Fruit fly (Drosophila melanogaster): ENCODE results near the gene Cpr64Ad.

DNA sequence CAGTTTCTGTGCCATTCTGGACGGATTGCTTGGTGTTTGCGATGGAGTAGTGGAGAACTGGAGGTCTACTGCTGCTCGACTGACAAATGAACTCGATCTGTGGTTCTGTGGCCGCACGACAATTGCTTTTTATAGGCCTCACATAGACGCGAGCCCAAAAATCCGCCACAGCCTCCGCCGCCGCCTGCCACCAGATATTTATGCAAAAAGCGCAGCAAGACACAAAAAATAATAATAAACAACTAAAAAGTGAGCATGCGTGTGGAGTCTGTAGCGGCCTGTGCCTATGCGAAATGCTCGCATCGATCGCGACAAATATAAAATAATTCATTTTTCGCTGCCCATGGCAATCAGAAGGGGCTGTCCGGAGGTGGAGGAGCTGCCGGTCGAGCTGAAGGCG, 6.1 kb upstream of the Cpr64Ad start, which contains the start of gene Cpr64Aa:
- TF ChIP-seq gl (tag; optimal IDR thresholded peaks at IDR 0.05) = no peak
- no peak for TF ChIP-seq CG14655 (GFP tag; optimal IDR thresholded peaks at IDR 0.05)
- TF ChIP-seq CG8159 (tag; optimal IDR thresholded peaks at IDR 0.05) = no peak
- no peak for TF ChIP-seq fd96Ca (GFP tag; IDR thresholded peaks at IDR 0.05)
- TF ChIP-seq CG4496 (GFP tag; IDR thresholded peaks at IDR 0.05) = no peak
- TF ChIP-seq D1 (tag; optimal IDR thresholded peaks at IDR 0.05) = no peak
- no peak for TF ChIP-seq Pif1A (GFP tag; optimal IDR thresholded peaks at IDR 0.05)
- no peak for TF ChIP-seq CG12605 (GFP tag; IDR thresholded peaks at IDR 0.05)
- TF ChIP-seq CG9948 (tag; optimal IDR thresholded peaks at IDR 0.05) = no peak
- no peak for TF ChIP-seq CG8301 (tag; optimal IDR thresholded peaks at IDR 0.05)
- TF ChIP-seq CG17806 (tag; optimal IDR thresholded peaks at IDR 0.05) = no peak

Data from whole organism, pupa.